Fruit fly (Drosophila melanogaster) whole organism, adult: ENCODE data around the gene CG9331.

ENCODE experiments used
- CG11617 ChIP-seq: fragments of 200-800 bp; sonication (Bioruptor generic); optimal IDR thresholded peaks from 2 replicates; lab custom pipeline; 2017; ENCODE audit warnings: mild to moderate bottlenecking, missing biosample characterization, missing genetic modification reagents, missing genetic modification characterization
- CG1620 ChIP-seq: fragments of 200-800 bp; sonication (Bioruptor generic); optimal IDR thresholded peaks from 2 replicates; lab custom pipeline; 2016; ENCODE audit warnings: missing biosample characterization, missing genetic modification characterization
- CG5204 ChIP-seq: fragments of 200-800 bp; sonication (Bioruptor generic); optimal IDR thresholded peaks from 2 replicates; lab custom pipeline; 2016; ENCODE audit warnings: missing biosample characterization, missing genetic modification characterization
- CG7045 ChIP-seq: fragments of 200-800 bp; sonication (Bioruptor generic); optimal IDR thresholded peaks from 2 replicates; lab custom pipeline; 2017; ENCODE audit warnings: missing biosample characterization, mild to moderate bottlenecking, missing genetic modification characterization
- Mnt ChIP-seq: fragments of 200-800 bp; sonication (Bioruptor generic); optimal IDR thresholded peaks from 2 replicates; lab custom pipeline; 2016; ENCODE audit warnings: missing biosample characterization, mild to moderate bottlenecking, missing genetic modification characterization
- kay ChIP-seq: fragments of 200-800 bp; sonication (Bioruptor generic); peaks from one replicate; lab custom pipeline; 2016; ENCODE audit warnings: missing biosample characterization, missing genetic modification characterization, borderline replicate concordance
- tj ChIP-seq: fragments of 200-800 bp; sonication (Bioruptor generic); optimal IDR thresholded peaks from 3 replicates; lab custom pipeline; 2017; ENCODE audit warnings: missing biosample characterization, mild to moderate bottlenecking, missing genetic modification characterization, moderate library complexity
- toe ChIP-seq: fragments of 200-800 bp; sonication (Bioruptor generic); optimal IDR thresholded peaks from 2 replicates; lab custom pipeline; 2016; ENCODE audit warnings: missing biosample characterization, missing genetic modification characterization

DNA sequence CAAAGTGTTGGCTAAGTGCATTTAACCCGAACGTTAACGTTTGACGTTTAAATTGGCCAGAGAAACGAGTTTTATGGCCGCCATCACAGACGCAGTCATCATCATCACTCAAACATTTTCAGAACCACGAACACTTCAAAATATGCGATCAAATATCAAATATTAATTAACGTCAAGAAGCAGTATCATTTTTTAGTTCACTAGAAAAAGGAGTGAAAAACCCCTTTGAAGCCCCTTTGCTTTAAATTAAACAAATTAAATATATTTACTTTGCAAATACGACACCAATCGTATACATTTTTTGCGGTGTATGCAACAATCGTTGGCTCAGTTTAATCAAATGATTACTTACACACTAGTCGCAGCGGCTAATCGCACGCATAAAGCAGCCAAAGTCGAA, 21.8 kb downstream of the CG9331 start:
- no peak for TF ChIP-seq Mnt
- TF ChIP-seq tj: no peak
- no peak for TF ChIP-seq toe (GFP tag; lab: Kevin White, UChicago)
- no peak for TF ChIP-seq kay (GFP tag; lab: Kevin White, UChicago)
- TF ChIP-seq CG7045: no peak
- no peak for TF ChIP-seq CG5204 (GFP tag; lab: Kevin White, UChicago)
- no peak for TF ChIP-seq CG1620
- TF ChIP-seq CG11617 (GFP tag; lab: Kevin White, UChicago): no peak
